Worm (Caenorhabditis elegans) whole organism, young adult: Measurements from ENCODE around the gene Y39B6A.29.

Experiments
- B0261.1 ChIP-seq: sonication (generic microtip); optimal IDR thresholded peaks from 2 replicates; lab custom pipeline; 2016; ENCODE audit warnings: mild to moderate bottlenecking, missing genetic modification characterization, moderate library complexity, missing compliant biosample characterization
- B0336.3 ChIP-seq: fragments of 200-800 bp; sonication (Bioruptor generic); IDR thresholded peaks from 2 replicates; pipeline ENCODE4 v1.3.6; 2022; ENCODE audit warnings: missing genetic modification characterization, missing compliant biosample characterization
- C06A6.2 ChIP-seq: fragments of 200-800 bp; sonication (Bioruptor generic); conservative IDR thresholded peaks from 2 replicates; pipeline ENCODE4 v1.3.6; 2022; ENCODE audit warnings: missing genetic modification characterization, missing compliant biosample characterization
- C17E4.6 ChIP-seq: fragments of 200-800 bp; sonication (Bioruptor generic); IDR thresholded peaks from 2 replicates; pipeline ENCODE4 v1.3.6; 2022; ENCODE audit warnings: missing genetic modification reagents, missing genetic modification characterization, missing compliant biosample characterization
- F10E7.11 ChIP-seq: sonication (generic microtip); optimal IDR thresholded peaks from 2 replicates; lab custom pipeline; 2017; ENCODE audit warnings: mild to moderate bottlenecking, missing genetic modification characterization, moderate library complexity, missing compliant biosample characterization
- F37B4.10 ChIP-seq: fragments of 200-800 bp; sonication (Bioruptor generic); IDR thresholded peaks from 2 replicates; pipeline ENCODE4 v1.3.6; 2022; ENCODE audit warnings: missing genetic modification characterization, missing compliant biosample characterization
- F39B2.1 ChIP-seq: fragments of 200-800 bp; sonication (Bioruptor generic); IDR thresholded peaks from 2 replicates; pipeline ENCODE4 v1.3.6; 2022; ENCODE audit warnings: missing genetic modification reagents, missing genetic modification characterization, missing compliant biosample characterization
- F57A8.1 ChIP-seq: fragments of 200-800 bp; sonication (Bioruptor generic); optimal IDR thresholded peaks from 2 replicates; lab custom pipeline; 2018; ENCODE audit warnings: mild to moderate bottlenecking, missing genetic modification characterization, moderate library complexity, missing compliant biosample characterization
- F57C9.4 ChIP-seq: sonication (generic microtip); optimal IDR thresholded peaks from 2 replicates; lab custom pipeline; 2017; ENCODE audit warnings: mild to moderate bottlenecking, missing genetic modification characterization, missing compliant biosample characterization
- Y53F4B.3 ChIP-seq: fragments of 200-800 bp; sonication (Bioruptor generic); IDR thresholded peaks from 2 replicates; pipeline ENCODE4 v1.3.6; 2022; ENCODE audit warnings: missing genetic modification reagents, missing genetic modification characterization, missing compliant biosample characterization
- Y67H2A.10 ChIP-seq: fragments of 200-800 bp; sonication (Bioruptor generic); conservative IDR thresholded peaks from 2 replicates; pipeline ENCODE4 v1.3.6; 2022; ENCODE audit warnings: missing genetic modification reagents, missing genetic modification characterization, missing compliant biosample characterization
- Y79H2A.3 ChIP-seq: fragments of 200-800 bp; sonication (Bioruptor generic); conservative IDR thresholded peaks from 2 replicates; pipeline ENCODE4 v1.3.6; 2022; ENCODE audit warnings: missing genetic modification reagents, missing genetic modification characterization, missing compliant biosample characterization
- Y95B8A.8 ChIP-seq: fragments of 200-800 bp; sonication (Bioruptor generic); IDR thresholded peaks from 2 replicates; pipeline ENCODE4 v1.3.6; 2022; ENCODE audit warnings: missing genetic modification reagents, missing genetic modification characterization, missing compliant biosample characterization
- atf-7 ChIP-seq: sonication (generic microtip); optimal IDR thresholded peaks from 2 replicates; lab custom pipeline; 2017; ENCODE audit warnings: mild to moderate bottlenecking, missing genetic modification characterization, missing compliant biosample characterization
- attf-5 ChIP-seq: fragments of 200-800 bp; sonication (Bioruptor generic); optimal IDR thresholded peaks from 2 replicates; lab custom pipeline; 2018; ENCODE audit warnings: mild to moderate bottlenecking, missing genetic modification characterization, missing compliant biosample characterization
- attf-6 ChIP-seq: fragments of 200-800 bp; sonication (Bioruptor generic); IDR thresholded peaks from 2 replicates; pipeline ENCODE4 v1.3.6; 2022; ENCODE audit warnings: missing genetic modification reagents, missing genetic modification characterization, missing compliant biosample characterization
- bed-2 ChIP-seq: fragments of 200-800 bp; sonication (Bioruptor generic); IDR thresholded peaks from 2 replicates; pipeline ENCODE4 v1.3.6; 2022; ENCODE audit warnings: missing genetic modification reagents, missing genetic modification characterization, missing compliant biosample characterization
- cebp-1 ChIP-seq, 2 experiments: fragments of 200-800 bp in 1 of 2; sonication (Bioruptor generic) in 1 of 2; sonication (generic microtip) in 1 of 2; IDR thresholded peaks in 1 of 2; optimal IDR thresholded peaks in 1 of 2; 2 replicates each; pipeline versions ENCODE4 v1.3.6 to Lab custom; 2017 to 2022; ENCODE audit warnings: missing compliant biosample characterization in 2 of 2, missing genetic modification characterization in 2 of 2, mild to moderate bottlenecking in 1 of 2, missing genetic modification reagents in 1 of 2, moderate library complexity in 1 of 2
- ceh-27 ChIP-seq: fragments of 200-800 bp; sonication (Bioruptor generic); optimal IDR thresholded peaks from 2 replicates; lab custom pipeline; 2018; ENCODE audit warnings: mild to moderate bottlenecking, missing genetic modification characterization, moderate library complexity, missing compliant biosample characterization
- ceh-40 ChIP-seq: fragments of 200-800 bp; sonication (Bioruptor generic); IDR thresholded peaks from 2 replicates; pipeline ENCODE4 v1.3.6; 2022; ENCODE audit warnings: missing genetic modification characterization, missing compliant biosample characterization
- ceh-79 ChIP-seq: sonication (generic microtip); optimal IDR thresholded peaks from 2 replicates; lab custom pipeline; 2017; ENCODE audit warnings: mild to moderate bottlenecking, missing genetic modification characterization, missing compliant biosample characterization
- dpl-1 ChIP-seq: fragments of 150-350 bp; optimal IDR thresholded peaks from 2 replicates; lab custom pipeline; 2014; ENCODE audit warnings: missing biosample characterization, missing genetic modification reagents, missing genetic modification characterization
- ets-4 ChIP-seq: fragments of 200-800 bp; sonication (Bioruptor generic); optimal IDR thresholded peaks from 2 replicates; lab custom pipeline; 2018; ENCODE audit warnings: mild to moderate bottlenecking, missing genetic modification characterization, missing compliant biosample characterization
- him-1 ChIP-seq: sonication (generic microtip); optimal IDR thresholded peaks from 2 replicates; lab custom pipeline; 2016; ENCODE audit warnings: missing genotype, missing genetic modification reagents, missing genetic modification characterization, missing compliant biosample characterization
- hmg-20 ChIP-seq: fragments of 200-800 bp; sonication (Bioruptor generic); IDR thresholded peaks from 2 replicates; pipeline ENCODE4 v1.3.6; 2022; ENCODE audit warnings: missing genetic modification reagents, missing genetic modification characterization, missing compliant biosample characterization
- let-526 ChIP-seq: fragments of 200-800 bp; sonication (Bioruptor generic); IDR thresholded peaks from 2 replicates; pipeline ENCODE4 v1.3.6; 2022; ENCODE audit warnings: missing genetic modification reagents, missing genetic modification characterization, missing compliant biosample characterization
- let-607 ChIP-seq, 2 experiments: fragments of 200-800 bp in 1 of 2; sonication (Bioruptor generic) in 1 of 2; sonication (generic microtip) in 1 of 2; optimal IDR thresholded peaks; 2 replicates each; lab custom pipeline; 2016 to 2018; ENCODE audit warnings: mild to moderate bottlenecking in 2 of 2, missing compliant biosample characterization in 2 of 2, missing genetic modification characterization in 2 of 2, moderate library complexity in 2 of 2, missing genotype in 1 of 2
- madf-6 ChIP-seq: fragments of 200-800 bp; sonication (Bioruptor generic); IDR thresholded peaks from 2 replicates; pipeline ENCODE4 v1.3.6; 2022; ENCODE audit warnings: missing genetic modification reagents, missing genetic modification characterization, missing compliant biosample characterization
- madf-8 ChIP-seq: fragments of 200-800 bp; sonication (Bioruptor generic); conservative IDR thresholded peaks from 2 replicates; pipeline ENCODE4 v1.3.6; 2022; ENCODE audit warnings: missing genetic modification reagents, missing genetic modification characterization, missing compliant biosample characterization
- mxl-1 ChIP-seq: sonication (generic microtip); optimal IDR thresholded peaks from 2 replicates; lab custom pipeline; 2016; ENCODE audit warnings: missing genetic modification characterization, missing compliant biosample characterization
- nfya-1 ChIP-seq: sonication (generic microtip); optimal IDR thresholded peaks from 2 replicates; lab custom pipeline; 2017; ENCODE audit warnings: antibody characterized with exemption, missing compliant biosample characterization, missing genetic modification characterization, borderline replicate concordance; ENCODE audit not compliant: insufficient read depth
- nfyb-1 ChIP-seq: fragments of 200-800 bp; sonication (Bioruptor generic); IDR thresholded peaks from 2 replicates; pipeline ENCODE4 v1.3.6; 2022; ENCODE audit warnings: missing genetic modification reagents, missing genetic modification characterization, missing compliant biosample characterization
- nhr-27 ChIP-seq: fragments of 200-800 bp; sonication (Bioruptor generic); optimal IDR thresholded peaks from 2 replicates; lab custom pipeline; 2018; ENCODE audit warnings: mild to moderate bottlenecking, missing genetic modification characterization, moderate library complexity, missing compliant biosample characterization
- nhr-80 ChIP-seq: sonication (generic microtip); optimal IDR thresholded peaks from 2 replicates; lab custom pipeline; 2016; ENCODE audit warnings: missing genetic modification characterization, missing compliant biosample characterization
- repo-1 ChIP-seq: sonication (generic microtip); optimal IDR thresholded peaks from 2 replicates; lab custom pipeline; 2017; ENCODE audit warnings: mild to moderate bottlenecking, missing genetic modification characterization, missing compliant biosample characterization
- somi-1 ChIP-seq: fragments of 200-800 bp; sonication (Bioruptor generic); optimal IDR thresholded peaks from 2 replicates; lab custom pipeline; 2018; ENCODE audit warnings: mild to moderate bottlenecking, missing genetic modification characterization, missing compliant biosample characterization
- sptf-2 ChIP-seq: fragments of 200-800 bp; sonication (Bioruptor generic); optimal IDR thresholded peaks from 2 replicates; lab custom pipeline; 2018; ENCODE audit warnings: mild to moderate bottlenecking, missing genetic modification characterization, missing compliant biosample characterization
- tbp1 ChIP-seq: fragments of 200-800 bp; sonication (Bioruptor generic); optimal IDR thresholded peaks from 2 replicates; lab custom pipeline; 2018; ENCODE audit warnings: mild to moderate bottlenecking, missing genetic modification characterization, missing compliant biosample characterization
- tlf-1 ChIP-seq: fragments of 200-800 bp; sonication (Bioruptor generic); optimal IDR thresholded peaks from 2 replicates; lab custom pipeline; 2018; ENCODE audit warnings: mild to moderate bottlenecking, missing genetic modification characterization, missing compliant biosample characterization
- unc-130 ChIP-seq: sonication (generic microtip); optimal IDR thresholded peaks from 2 replicates; lab custom pipeline; 2016; ENCODE audit warnings: missing genetic modification reagents, missing genetic modification characterization, missing compliant biosample characterization
- unc-62 ChIP-seq: fragments of 150-350 bp; optimal IDR thresholded peaks from 2 replicates; lab custom pipeline; 2014; ENCODE audit warnings: missing biosample characterization, missing genetic modification reagents, missing genetic modification characterization
- ztf-22 ChIP-seq: fragments of 200-800 bp; sonication (Bioruptor generic); optimal IDR thresholded peaks from 2 replicates; lab custom pipeline; 2018; ENCODE audit warnings: mild to moderate bottlenecking, missing genetic modification characterization, moderate library complexity, missing compliant biosample characterization
- ztf-3 ChIP-seq: fragments of 200-800 bp; sonication (Bioruptor generic); optimal IDR thresholded peaks from 2 replicates; lab custom pipeline; 2018; ENCODE audit warnings: mild to moderate bottlenecking, missing genetic modification characterization, missing compliant biosample characterization
- ztf-6 ChIP-seq: fragments of 200-800 bp; sonication (Bioruptor generic); IDR thresholded peaks from 2 replicates; pipeline ENCODE4 v1.3.6; 2022; ENCODE audit warnings: missing genetic modification reagents, missing genetic modification characterization, missing compliant biosample characterization

Gene Y39B6A.29

ce11 chrV:19053281-19053680, 28.7 kb upstream of the Y39B6A.29 start:
- TF ChIP-seq tbp1 = peak; percentile 21
- TF ChIP-seq nhr-80 (tag; lab: Kevin White, UChicago) = peak; percentile 74
- TF ChIP-seq F39B2.1 = no peak
- TF ChIP-seq nfyb-1 (GFP tag; lab: Robert Waterston, UW) = 0 out of 2 replicates have a peak, but pooled peaks have one; percentile 56
- no peak for TF ChIP-seq madf-8 (GFP tag; lab: Robert Waterston, UW)
- TF ChIP-seq B0336.3 (GFP tag; lab: Robert Waterston, UW) = peak; percentile 40; the same call in 1 of the 2 replicates
- no peak for TF ChIP-seq somi-1 (GFP tag; lab: Kevin White, UChicago)
- peak; percentile 34 for TF ChIP-seq ztf-22 (GFP tag; lab: Kevin White, UChicago)
- TF ChIP-seq tlf-1 (GFP tag; lab: Kevin White, UChicago) = peak; percentile 25
- TF ChIP-seq madf-6 = no peak
- TF ChIP-seq Y53F4B.3 = no peak
- TF ChIP-seq atf-7 (tag; lab: Kevin White, UChicago) = peak; percentile 12
- TF ChIP-seq ceh-40 (GFP tag; lab: Robert Waterston, UW) = no peak
- TF ChIP-seq unc-62 (GFP tag; lab: Kevin White, UChicago) = no peak
- no peak for TF ChIP-seq nfya-1
- no peak for TF ChIP-seq sptf-2
- no peak for TF ChIP-seq attf-6 (GFP tag; lab: Robert Waterston, UW)
- no peak for TF ChIP-seq mxl-1 (tag; lab: Kevin White, UChicago)
- TF ChIP-seq ets-4 (GFP tag; lab: Kevin White, UChicago) = peak; percentile 80
- TF ChIP-seq cebp-1 (GFP tag; IDR thresholded peaks at IDR 0.05; lab: Robert Waterston, UW) = no peak
- TF ChIP-seq cebp-1 (tag; optimal IDR thresholded peaks at IDR 0.05; lab: Kevin White, UChicago) = peak; percentile 19
- TF ChIP-seq repo-1 = no peak
- no peak for TF ChIP-seq ztf-3 (GFP tag; lab: Kevin White, UChicago)
- no peak for TF ChIP-seq F37B4.10 (GFP tag; lab: Robert Waterston, UW)
- TF ChIP-seq let-607 (tag; optimal IDR thresholded peaks at IDR 0.05; lab: Kevin White, UChicago) = peak in 1 of 2 experiments; percentile 50
- TF ChIP-seq C06A6.2 (GFP tag; lab: Robert Waterston, UW) = no peak
- TF ChIP-seq hmg-20 (GFP tag; lab: Robert Waterston, UW) = no peak
- 0 out of 2 replicates have a peak, but pooled peaks have one; percentile 32 for TF ChIP-seq let-526 (GFP tag; lab: Robert Waterston, UW)
- no peak for TF ChIP-seq Y95B8A.8 (GFP tag; lab: Robert Waterston, UW)
- TF ChIP-seq Y79H2A.3 = no peak
- TF ChIP-seq attf-5 = peak; percentile 26
- no peak for TF ChIP-seq ztf-6 (GFP tag; lab: Robert Waterston, UW)
- no peak for TF ChIP-seq ceh-27 (GFP tag; lab: Kevin White, UChicago)
- TF ChIP-seq nhr-27 (tag; lab: Kevin White, UChicago) = no peak
- no peak for TF ChIP-seq bed-2 (GFP tag; lab: Robert Waterston, UW)
- no peak for TF ChIP-seq dpl-1

ce11 chrV:19051425-19051824, 26.8 kb upstream of the Y39B6A.29 start:
- TF ChIP-seq unc-130 (GFP tag; lab: Kevin White, UChicago) (no peak), nhr-80 (tag; lab: Kevin White, UChicago) (peak; percentile 81)

ce11 chrV:19050888-19051287, 26.3 kb upstream of the Y39B6A.29 start:
- TF ChIP-seq F10E7.11 (tag; lab: Kevin White, UChicago) = no peak
- no peak for TF ChIP-seq B0261.1 (tag; lab: Kevin White, UChicago)
- no peak for TF ChIP-seq ceh-79 (tag; lab: Kevin White, UChicago)
- no peak for TF ChIP-seq F57A8.1 (GFP tag; lab: Kevin White, UChicago)
- no peak for TF ChIP-seq him-1 (tag; lab: Kevin White, UChicago)
- no peak for TF ChIP-seq F57C9.4
- TF ChIP-seq Y67H2A.10 (GFP tag; lab: Robert Waterston, UW) = no peak
- no peak for TF ChIP-seq madf-6
- TF ChIP-seq C17E4.6 (GFP tag; lab: Robert Waterston, UW) = no peak
